Fruit fly (Drosophila melanogaster) whole organism, adult: ENCODE data around the gene CG10949.

ENCODE experiments used
- CG1620 ChIP-seq: fragments of 200-800 bp; sonication (Bioruptor generic); optimal IDR thresholded peaks from 2 replicates; lab custom pipeline; 2016; ENCODE audit warnings: missing biosample characterization, missing genetic modification characterization
- CG5204 ChIP-seq: fragments of 200-800 bp; sonication (Bioruptor generic); optimal IDR thresholded peaks from 2 replicates; lab custom pipeline; 2016; ENCODE audit warnings: missing biosample characterization, missing genetic modification characterization
- CG7045 ChIP-seq: fragments of 200-800 bp; sonication (Bioruptor generic); optimal IDR thresholded peaks from 2 replicates; lab custom pipeline; 2017; ENCODE audit warnings: missing biosample characterization, mild to moderate bottlenecking, missing genetic modification characterization
- CG7101 ChIP-seq: fragments of 200-800 bp; sonication (Bioruptor generic); optimal IDR thresholded peaks from 2 replicates; lab custom pipeline; 2018; ENCODE audit warnings: missing biosample characterization, mild to moderate bottlenecking, missing genetic modification characterization, moderate library complexity
- Crg-1 ChIP-seq: fragments of 200-800 bp; sonication (Bioruptor generic); optimal IDR thresholded peaks from 2 replicates; lab custom pipeline; 2016; ENCODE audit warnings: missing biosample characterization, missing genetic modification characterization
- toe ChIP-seq: fragments of 200-800 bp; sonication (Bioruptor generic); optimal IDR thresholded peaks from 2 replicates; lab custom pipeline; 2016; ENCODE audit warnings: missing biosample characterization, missing genetic modification characterization

- TF ChIP-seq CG7101 (no peak), CG5204 (GFP tag; lab: Kevin White, UChicago) (no peak), toe (no peak), Crg-1 (no peak), CG7045 (GFP tag; lab: Kevin White, UChicago) (no peak), CG1620 (GFP tag; lab: Kevin White, UChicago) (no peak)
These were observed 15.8 kb downstream of the CG10949 start for dm6 chr2L:20400875-20401274.
